Fruit fly (Drosophila melanogaster): ENCODE data around the gene PGRP-LB.

PGRP-LB gene

DNA sequence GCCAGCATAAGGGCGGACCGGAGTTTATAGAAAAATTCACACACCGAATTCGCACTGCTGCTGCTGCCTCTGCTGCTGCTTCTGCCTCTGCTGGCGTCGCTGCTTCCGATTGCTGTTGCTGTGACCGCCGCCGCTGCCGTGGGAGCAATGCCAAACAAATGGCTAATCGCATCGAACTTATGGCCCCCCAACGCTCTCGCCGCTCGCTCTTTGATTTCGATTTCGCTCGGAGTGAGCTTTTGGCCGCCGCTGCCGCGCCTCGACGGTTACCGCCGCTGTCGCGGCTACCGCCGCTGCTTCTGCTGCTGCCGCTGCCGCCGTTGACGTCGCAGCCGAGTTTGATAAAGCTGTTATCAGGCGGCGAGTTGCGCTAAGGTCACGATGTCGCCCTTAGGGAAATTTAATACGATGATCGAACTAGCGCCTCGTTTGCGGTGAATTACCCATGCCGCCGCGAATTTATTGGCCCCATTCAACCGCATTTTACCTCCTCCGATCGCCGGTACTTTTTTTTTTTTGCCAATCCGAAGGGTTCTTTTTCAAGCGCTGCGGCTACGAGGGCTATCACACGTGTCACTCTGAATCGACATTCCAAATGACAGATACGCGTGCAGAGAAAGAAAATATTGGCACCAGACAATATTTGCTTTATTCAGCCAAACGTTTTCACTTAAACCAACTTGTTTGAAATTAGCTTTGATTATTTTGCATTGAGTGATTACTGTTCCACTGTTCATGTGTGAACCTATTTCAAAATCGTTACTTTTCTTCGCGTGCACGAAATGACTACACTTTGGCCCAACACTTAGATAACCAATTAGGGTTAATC, 2.1 kb downstream of the PGRP-LB start (continued):
- TF ChIP-seq Dp (GFP tag; optimal IDR thresholded peaks at IDR 0.05), result no peak
- TF ChIP-seq CG11723 (GFP tag; optimal IDR thresholded peaks at IDR 0.05), result no peak
- no peak for TF ChIP-seq Drgx (GFP tag; IDR thresholded peaks at IDR 0.05)
- TF ChIP-seq kay (GFP tag; optimal IDR thresholded peaks at IDR 0.05), result peak; percentile 65
- peak; percentile 81 for TF ChIP-seq CG32772 (GFP tag; IDR thresholded peaks at IDR 0.05)
- peak; percentile 64 for TF ChIP-seq CG11560 (tag; IDR thresholded peaks at IDR 0.05)
- TF ChIP-seq usp (GFP tag; optimal IDR thresholded peaks at IDR 0.05), result no peak
- TF ChIP-seq chn (GFP tag; optimal IDR thresholded peaks at IDR 0.05), result peak; percentile 41
- TF ChIP-seq mirr (GFP tag; optimal IDR thresholded peaks at IDR 0.05), result peak; percentile 26
- TF ChIP-seq Bgb (GFP tag; IDR thresholded peaks at IDR 0.05; ENCODE audit: partially characterized antibody), result no peak
- no peak for TF ChIP-seq trem (tag; optimal IDR thresholded peaks at IDR 0.05)
- TF ChIP-seq CG15696 (tag; optimal IDR thresholded peaks at IDR 0.05), result peak; percentile 5
- TF ChIP-seq vfl (GFP tag; optimal IDR thresholded peaks at IDR 0.05), result no peak
- no peak for TF ChIP-seq CG1832 (GFP tag; optimal IDR thresholded peaks at IDR 0.05)
- TF ChIP-seq dati (GFP tag; IDR thresholded peaks at IDR 0.05), result 0 out of 2 replicates have a peak, but pooled peaks have one; percentile 10
- peak; percentile 71 for TF ChIP-seq gem (tag; optimal IDR thresholded peaks at IDR 0.05)
- peak; percentile 51 for TF ChIP-seq CG4820 (GFP tag; optimal IDR thresholded peaks at IDR 0.05)
- TF ChIP-seq CG2712 (tag; optimal IDR thresholded peaks at IDR 0.05), result peak; percentile 58
- no peak for TF ChIP-seq CG2129 (GFP tag; IDR thresholded peaks at IDR 0.05; ENCODE audit: partially characterized antibody)
- TF ChIP-seq bsh (GFP tag; optimal IDR thresholded peaks at IDR 0.05), result no peak
- TF ChIP-seq lov (optimal IDR thresholded peaks at IDR 0.05), result no peak
- TF ChIP-seq lov (GFP tag; IDR thresholded peaks at IDR 0.05), result no peak
- peak; percentile 80 for TF ChIP-seq H15 (GFP tag; IDR thresholded peaks at IDR 0.05)
- peak; percentile 72 for TF ChIP-seq Antp (GFP tag; optimal IDR thresholded peaks at IDR 0.05)
- TF ChIP-seq D (optimal IDR thresholded peaks at IDR 0.05), result no peak
- peak; percentile 24 for TF ChIP-seq D (GFP tag; optimal IDR thresholded peaks at IDR 0.05)
- TF ChIP-seq Hr39 (optimal IDR thresholded peaks at IDR 0.05), result no peak
- peak; percentile 41 for TF ChIP-seq CG17829 (tag; optimal IDR thresholded peaks at IDR 0.05)
- TF ChIP-seq Lpt (GFP tag; optimal IDR thresholded peaks at IDR 0.05), result no peak
- peak; percentile 67; the same call in 2 of the 3 replicates for TF ChIP-seq otp (GFP tag; IDR thresholded peaks at IDR 0.05)
- no peak for TF ChIP-seq CG34224 (GFP tag; IDR thresholded peaks at IDR 0.05; ENCODE audit: partially characterized antibody)
- TF ChIP-seq unc-4 (GFP tag; IDR thresholded peaks at IDR 0.05; ENCODE audit: partially characterized antibody), result no peak
- peak; percentile 48 to 53 for TF ChIP-seq Hr51 (GFP tag; optimal IDR thresholded peaks at IDR 0.05)
- peak; percentile 1 for TF ChIP-seq Jarid2 (GFP tag; optimal IDR thresholded peaks at IDR 0.05)
- TF ChIP-seq repo (GFP tag; optimal IDR thresholded peaks at IDR 0.05), result peak; percentile 36
- TF ChIP-seq CG3281 (GFP tag; optimal IDR thresholded peaks at IDR 0.05), result peak; percentile 73
- TF ChIP-seq kah (GFP tag; optimal IDR thresholded peaks at IDR 0.05), result no peak
- TF ChIP-seq CG4282 (GFP tag; optimal IDR thresholded peaks at IDR 0.05), result no peak
- peak; percentile 49 for TF ChIP-seq CG12219 (GFP tag; optimal IDR thresholded peaks at IDR 0.05)
- peak; percentile 39 for TF ChIP-seq scrt (GFP tag; optimal IDR thresholded peaks at IDR 0.05)
- no peak for TF ChIP-seq CG2202 (tag; optimal IDR thresholded peaks at IDR 0.05)
- TF ChIP-seq chinmo (GFP tag; IDR thresholded peaks at IDR 0.05; ENCODE audit: partially characterized antibody), result peak; percentile 43; the same call in 2 of the 4 replicates
- TF ChIP-seq HmgZ (tag; optimal IDR thresholded peaks at IDR 0.05), result peak; percentile 49
- TF ChIP-seq CG13775 (GFP tag; optimal IDR thresholded peaks at IDR 0.05), result peak; percentile 55
- TF ChIP-seq CG18011 (GFP tag; optimal IDR thresholded peaks at IDR 0.05), result peak; percentile 37
- peak; percentile 87 for TF ChIP-seq Atf6 (GFP tag; IDR thresholded peaks at IDR 0.05)
- TF ChIP-seq CG15011 (GFP tag; optimal IDR thresholded peaks at IDR 0.05), result peak; percentile 40
- TF ChIP-seq emc (GFP tag; optimal IDR thresholded peaks at IDR 0.05), result peak; percentile 53
- peak; percentile 61 for TF ChIP-seq phol (tag; optimal IDR thresholded peaks at IDR 0.05)
